Fruit fly (Drosophila melanogaster) whole organism, embryonic: Measurements from ENCODE around the gene RacGAP84C.

Experiments
- ATbp ChIP-seq: fragments of 200-800 bp; sonication (Bioruptor generic); optimal IDR thresholded peaks from 2 replicates; lab custom pipeline; 2017; ENCODE audit warnings: missing biosample characterization, mild to moderate bottlenecking, missing genetic modification characterization, missing genetic modification reagents
- Antp ChIP-seq: fragments of 200-800 bp; sonication (Bioruptor generic); optimal IDR thresholded peaks from 3 replicates; lab custom pipeline; 2016; ENCODE audit warnings: missing biosample characterization, missing genetic modification characterization
- Asciz ChIP-seq: fragments of 200-800 bp; sonication (Bioruptor generic); optimal IDR thresholded peaks from 2 replicates; lab custom pipeline; 2017; ENCODE audit warnings: missing biosample characterization, mild to moderate bottlenecking, missing genetic modification characterization, missing genetic modification reagents
- Bdp1 ChIP-seq: fragments of 200-800 bp; sonication (Bioruptor generic); optimal IDR thresholded peaks from 3 replicates; lab custom pipeline; 2016; ENCODE audit warnings: missing biosample characterization, missing genetic modification characterization
- BtbVII ChIP-seq: fragments of 200-800 bp; sonication (Bioruptor generic); optimal IDR thresholded peaks from 3 replicates; lab custom pipeline; 2017; ENCODE audit warnings: missing biosample characterization, mild to moderate bottlenecking, missing genetic modification characterization
- CG1024 ChIP-seq: fragments of 200-800 bp; sonication (Bioruptor generic); IDR thresholded peaks from 2 replicates; pipeline ENCODE4 v1.3.6; 2022; ENCODE audit warnings: missing biosample characterization, missing genetic modification characterization
- CG10979 ChIP-seq: fragments of 200-800 bp; sonication (Bioruptor generic); optimal IDR thresholded peaks from 2 replicates; lab custom pipeline; 2018; ENCODE audit warnings: missing biosample characterization, mild to moderate bottlenecking, missing genetic modification characterization, moderate library complexity
- CG11696 ChIP-seq: fragments of 200-800 bp; sonication (Bioruptor generic); IDR thresholded peaks from 2 replicates; pipeline ENCODE4 v1.3.6; 2022; ENCODE audit warnings: missing biosample characterization, missing genetic modification characterization
- CG11723 ChIP-seq: fragments of 200-800 bp; sonication (Bioruptor generic); optimal IDR thresholded peaks from 2 replicates; lab custom pipeline; 2017; ENCODE audit warnings: missing biosample characterization, mild to moderate bottlenecking, missing genetic modification characterization
- CG12236 ChIP-seq: fragments of 200-800 bp; sonication (Bioruptor generic); optimal IDR thresholded peaks from 2 replicates; lab custom pipeline; 2016; ENCODE audit warnings: missing biosample characterization, missing genetic modification characterization
- CG17186 ChIP-seq: fragments of 200-800 bp; sonication (Bioruptor generic); optimal IDR thresholded peaks from 3 replicates; lab custom pipeline; 2017; ENCODE audit warnings: missing biosample characterization, missing genetic modification reagents, missing genetic modification characterization
- CG17385 ChIP-seq: fragments of 200-800 bp; sonication (Bioruptor generic); optimal IDR thresholded peaks from 3 replicates; lab custom pipeline; 2018; ENCODE audit warnings: missing biosample characterization, mild to moderate bottlenecking, missing genetic modification characterization
- CG17802 ChIP-seq: fragments of 200-800 bp; sonication (Bioruptor generic); optimal IDR thresholded peaks from 2 replicates; lab custom pipeline; 2018; ENCODE audit warnings: missing biosample characterization, mild to moderate bottlenecking, missing genetic modification characterization, moderate library complexity
- CG17912 ChIP-seq: fragments of 200-800 bp; sonication (Bioruptor generic); optimal IDR thresholded peaks from 2 replicates; lab custom pipeline; 2018; ENCODE audit warnings: missing biosample characterization, mild to moderate bottlenecking, missing genetic modification characterization
- CG2678 ChIP-seq: fragments of 200-800 bp; sonication (Bioruptor generic); optimal IDR thresholded peaks from 3 replicates; lab custom pipeline; 2019; ENCODE audit warnings: missing biosample characterization, mild to moderate bottlenecking, missing genetic modification characterization, moderate library complexity
- CG33557 ChIP-seq: fragments of 200-800 bp; sonication (Bioruptor generic); optimal IDR thresholded peaks from 2 replicates; lab custom pipeline; 2019; ENCODE audit warnings: missing biosample characterization, mild to moderate bottlenecking, missing genetic modification characterization, moderate library complexity
- CG4617 ChIP-seq: fragments of 200-800 bp; sonication (Bioruptor generic); optimal IDR thresholded peaks from 3 replicates; lab custom pipeline; 2016; ENCODE audit warnings: missing biosample characterization, missing genetic modification characterization, borderline replicate concordance
- CG6254 ChIP-seq: fragments of 200-800 bp; sonication (Bioruptor generic); optimal IDR thresholded peaks from 3 replicates; lab custom pipeline; 2017; ENCODE audit warnings: mild to moderate bottlenecking, missing biosample characterization, missing genetic modification reagents, missing genetic modification characterization
- CG7357 ChIP-seq: fragments of 200-800 bp; sonication (Bioruptor generic); IDR thresholded peaks from 3 replicates; pipeline ENCODE4 v1.3.6; 2022; ENCODE audit warnings: missing biosample characterization, missing genetic modification characterization
- CG7963 ChIP-seq: fragments of 200-800 bp; sonication (Bioruptor generic); IDR thresholded peaks from 3 replicates; pipeline ENCODE4 v1.3.6; 2022; ENCODE audit warnings: missing biosample characterization, missing genetic modification characterization; ENCODE audit not compliant: partially characterized antibody
- CG8290 ChIP-seq, 3 experiments: fragments of 200-800 bp; sonication (Bioruptor generic); optimal IDR thresholded peaks; 2 replicates each; lab custom pipeline; 2016 to 2019; ENCODE audit warnings: missing biosample characterization in 3 of 3, missing genetic modification characterization in 3 of 3, mild to moderate bottlenecking in 2 of 3, moderate library complexity in 1 of 3
- CG9609 ChIP-seq: fragments of 200-800 bp; sonication (Bioruptor generic); optimal IDR thresholded peaks from 3 replicates; lab custom pipeline; 2016; ENCODE audit warnings: missing biosample characterization, missing genetic modification characterization
- D ChIP-seq, 2 experiments: fragments of 200-800 bp in 1 of 2; fragments of >200 bp in 1 of 2; sonication (Bioruptor generic) in 1 of 2; optimal IDR thresholded peaks; 2 replicates in 1 of 2; 3 replicates in 1 of 2; lab custom pipeline; 2017; ENCODE audit warnings: mild to moderate bottlenecking in 1 of 2, missing biosample characterization in 1 of 2, missing genetic modification characterization in 1 of 2, missing genetic modification reagents in 1 of 2
- H15 ChIP-seq: fragments of 200-800 bp; sonication (Bioruptor generic); IDR thresholded peaks from 3 replicates; pipeline ENCODE4 v1.3.6; 2022; ENCODE audit warnings: missing biosample characterization, missing genetic modification characterization
- Mrtf ChIP-seq: fragments of 200-800 bp; sonication (Bioruptor generic); IDR thresholded peaks from 3 replicates; pipeline ENCODE4 v1.3.6; 2022; ENCODE audit warnings: missing biosample characterization, missing genetic modification characterization
- Neu2 ChIP-seq: fragments of 200-800 bp; sonication (Bioruptor generic); optimal IDR thresholded peaks from 3 replicates; lab custom pipeline; 2016; ENCODE audit warnings: missing biosample characterization, missing genetic modification characterization, borderline replicate concordance
- Nf-YB ChIP-seq: fragments of 200-800 bp; sonication (Bioruptor generic); optimal IDR thresholded peaks from 3 replicates; lab custom pipeline; 2019; ENCODE audit warnings: missing biosample characterization, mild to moderate bottlenecking, missing genetic modification characterization, moderate library complexity
- Rfx ChIP-seq: fragments of 200-800 bp; sonication (Bioruptor generic); IDR thresholded peaks from 2 replicates; pipeline ENCODE4 v1.3.6; 2022; ENCODE audit warnings: missing biosample characterization, missing genetic modification characterization
- ab ChIP-seq: fragments of 200-800 bp; sonication (Bioruptor generic); optimal IDR thresholded peaks from 2 replicates; lab custom pipeline; 2016; ENCODE audit warnings: missing biosample characterization, missing genetic modification characterization
- az2 ChIP-seq: fragments of 200-800 bp; sonication (Bioruptor generic); optimal IDR thresholded peaks from 3 replicates; lab custom pipeline; 2016; ENCODE audit warnings: missing biosample characterization, missing genetic modification characterization
- bowl ChIP-seq: fragments of 200-800 bp; sonication (Bioruptor generic); IDR thresholded peaks from 2 replicates; pipeline ENCODE4 v1.3.6; 2022; ENCODE audit warnings: missing biosample characterization, missing genetic modification characterization
- croc ChIP-seq: fragments of 200-800 bp; sonication (Bioruptor generic); conservative IDR thresholded peaks from 3 replicates; pipeline ENCODE4 v1.3.6; 2022; ENCODE audit warnings: missing biosample characterization, missing genetic modification characterization
- emc ChIP-seq: fragments of 200-800 bp; sonication (Bioruptor generic); optimal IDR thresholded peaks from 2 replicates; lab custom pipeline; 2016; ENCODE audit warnings: missing biosample characterization, missing genetic modification characterization
- ems ChIP-seq: fragments of 200-800 bp; sonication (Bioruptor generic); optimal IDR thresholded peaks from 3 replicates; lab custom pipeline; 2016; ENCODE audit warnings: missing biosample characterization, missing genetic modification characterization
- exex ChIP-seq: fragments of 200-800 bp; sonication (Bioruptor generic); optimal IDR thresholded peaks from 4 replicates; lab custom pipeline; 2018; ENCODE audit warnings: missing biosample characterization, mild to moderate bottlenecking, missing genetic modification characterization, moderate library complexity
- ftz-f1 ChIP-seq: fragments of 200-800 bp; sonication (Bioruptor generic); optimal IDR thresholded peaks from 2 replicates; lab custom pipeline; 2016; ENCODE audit warnings: missing biosample characterization, missing genetic modification characterization
- gcm2 ChIP-seq: fragments of 200-800 bp; sonication (Bioruptor generic); optimal IDR thresholded peaks from 2 replicates; lab custom pipeline; 2016; ENCODE audit warnings: missing biosample characterization, missing genetic modification characterization
- grau ChIP-seq: fragments of 200-800 bp; optimal IDR thresholded peaks from 3 replicates; lab custom pipeline; 2019; ENCODE audit warnings: missing biosample characterization, mild to moderate bottlenecking, missing genetic modification characterization, moderate library complexity
- ind ChIP-seq: fragments of 200-800 bp; sonication (Bioruptor generic); optimal IDR thresholded peaks from 3 replicates; lab custom pipeline; 2016; ENCODE audit warnings: missing biosample characterization, missing genetic modification characterization
- lab ChIP-seq: fragments of 200-800 bp; sonication (Bioruptor generic); optimal IDR thresholded peaks from 3 replicates; lab custom pipeline; 2017; ENCODE audit warnings: missing biosample characterization, missing genetic modification characterization, mild to moderate bottlenecking, moderate library complexity, missing genetic modification reagents
- odd ChIP-seq: fragments of 200-800 bp; sonication (Bioruptor generic); optimal IDR thresholded peaks from 2 replicates; lab custom pipeline; 2017; ENCODE audit warnings: missing biosample characterization, mild to moderate bottlenecking, missing genetic modification characterization
- phol ChIP-seq: fragments of 200-800 bp; sonication (Bioruptor generic); optimal IDR thresholded peaks from 3 replicates; lab custom pipeline; 2018; ENCODE audit warnings: missing biosample characterization, mild to moderate bottlenecking, missing genetic modification characterization, moderate library complexity
- psq ChIP-seq: fragments of 200-800 bp; sonication (Bioruptor generic); optimal IDR thresholded peaks from 2 replicates; lab custom pipeline; 2017; ENCODE audit warnings: missing biosample characterization, missing genetic modification characterization
- ranshi ChIP-seq: fragments of 200-800 bp; sonication (Bioruptor generic); IDR thresholded peaks from 2 replicates; pipeline ENCODE4 v1.3.6; 2022; ENCODE audit warnings: missing biosample characterization, missing genetic modification characterization
- schlank ChIP-seq: fragments of 200-800 bp; sonication (Bioruptor generic); optimal IDR thresholded peaks from 2 replicates; lab custom pipeline; 2018; ENCODE audit warnings: missing biosample characterization, mild to moderate bottlenecking, missing genetic modification characterization
- sd ChIP-seq: fragments of 200-800 bp; sonication (Bioruptor generic); optimal IDR thresholded peaks from 3 replicates; lab custom pipeline; 2018; ENCODE audit warnings: missing biosample characterization, mild to moderate bottlenecking, missing genetic modification characterization, moderate library complexity
- sens ChIP-seq: fragments of 200-800 bp; sonication (Bioruptor generic); peaks from one replicate; lab custom pipeline; 2016; ENCODE audit warnings: missing biosample characterization, missing genetic modification characterization
- shn ChIP-seq: fragments of 200-800 bp; sonication (Bioruptor generic); optimal IDR thresholded peaks from 3 replicates; lab custom pipeline; 2016; ENCODE audit warnings: missing biosample characterization, missing genetic modification characterization
- slp2 ChIP-seq: fragments of 200-800 bp; sonication (Bioruptor generic); optimal IDR thresholded peaks from 2 replicates; lab custom pipeline; 2016; ENCODE audit warnings: missing biosample characterization, missing genetic modification characterization
- zfh2 ChIP-seq: fragments of 200-800 bp; sonication (Bioruptor generic); optimal IDR thresholded peaks from 2 replicates; lab custom pipeline; 2016; ENCODE audit warnings: missing biosample characterization, missing genetic modification characterization

RacGAP84C gene

DNA sequence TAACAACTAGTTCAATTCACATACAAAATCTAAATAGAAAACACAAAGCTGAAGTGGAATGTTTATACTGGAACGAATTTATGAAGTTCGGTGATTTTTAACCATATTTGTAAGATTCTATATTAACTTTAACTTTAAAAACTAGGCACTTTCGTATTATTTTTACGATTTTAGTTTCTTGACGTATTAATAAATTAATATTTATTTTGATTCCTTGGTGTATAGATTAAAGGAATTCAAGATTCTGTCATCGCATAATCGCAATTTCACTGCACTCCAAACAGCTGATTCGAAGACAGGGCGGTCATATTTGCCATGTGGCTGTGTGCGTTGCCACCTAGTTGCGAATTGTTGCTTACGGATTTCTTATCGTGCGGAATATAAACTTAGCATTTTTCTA is 36.3 kb upstream of the RacGAP84C start, which contains the start of the genes CG1227 and Dtwd2 (continued):
- no peak for TF ChIP-seq Neu2 (GFP tag; lab: Kevin White, UChicago)
- TF ChIP-seq schlank (tag; lab: Kevin White, UChicago) = peak; percentile 77
- peak; percentile 94 for TF ChIP-seq Rfx (GFP tag; lab: Robert Waterston, UW)
- TF ChIP-seq ind (GFP tag; lab: Kevin White, UChicago) = peak; percentile 74
- no peak for TF ChIP-seq emc (GFP tag; lab: Kevin White, UChicago)
- peak; percentile 90 for TF ChIP-seq CG33557
- TF ChIP-seq gcm2 = peak; percentile 43
- peak; percentile 42 for TF ChIP-seq CG12236 (GFP tag; lab: Kevin White, UChicago)
- peak; percentile 96 for TF ChIP-seq sens (GFP tag; lab: Kevin White, UChicago)
- TF ChIP-seq shn (GFP tag; lab: Kevin White, UChicago) = no peak
- TF ChIP-seq CG17802 (tag; lab: Kevin White, UChicago) = peak; percentile 49
- TF ChIP-seq CG7357 (GFP tag; lab: Robert Waterston, UW) = peak; percentile 73; the same call in 2 of the 3 replicates
- peak; percentile 92 for TF ChIP-seq sd (tag; lab: Kevin White, UChicago)
- TF ChIP-seq CG7963 (GFP tag; lab: Robert Waterston, UW) = no peak
- no peak for TF ChIP-seq Antp
- peak; percentile 27 for TF ChIP-seq ftz-f1
- peak; percentile 50 for TF ChIP-seq CG4617 (GFP tag; lab: Kevin White, UChicago)
- peak; percentile 78; the same call in 2 of the 3 replicates for TF ChIP-seq H15 (GFP tag; lab: Robert Waterston, UW)
- no peak for TF ChIP-seq BtbVII (GFP tag; lab: Kevin White, UChicago)
- TF ChIP-seq ATbp (GFP tag; lab: Kevin White, UChicago) = peak; percentile 83
- TF ChIP-seq phol (tag; lab: Kevin White, UChicago) = peak; percentile 92
- TF ChIP-seq lab (GFP tag; lab: Kevin White, UChicago) = peak; percentile 94
- TF ChIP-seq D (optimal IDR thresholded peaks at IDR 0.05; lab: Kevin White, UChicago) = no peak
- no peak for TF ChIP-seq D (GFP tag; optimal IDR thresholded peaks at IDR 0.05; lab: Kevin White, UChicago)
- TF ChIP-seq Asciz (GFP tag; lab: Kevin White, UChicago) = peak; percentile 85
- TF ChIP-seq CG17385 (GFP tag; lab: Kevin White, UChicago) = peak; percentile 88
- peak; percentile 81 for TF ChIP-seq Nf-YB (GFP tag; lab: Kevin White, UChicago)
- peak; percentile 73 for TF ChIP-seq zfh2 (GFP tag; lab: Kevin White, UChicago)
- TF ChIP-seq CG1024 = peak; percentile 62; the same call in 1 of the 2 replicates
- peak; percentile 63; the same call in 2 of the 3 replicates for TF ChIP-seq croc (GFP tag; lab: Robert Waterston, UW)
- peak; percentile 79 for TF ChIP-seq az2
- TF ChIP-seq ab (GFP tag; lab: Kevin White, UChicago) = no peak
- peak; percentile 54 for TF ChIP-seq CG6254
- peak; percentile 90 for TF ChIP-seq CG10979 (tag; lab: Kevin White, UChicago)
- TF ChIP-seq CG17186 (GFP tag; lab: Kevin White, UChicago) = peak; percentile 16
- TF ChIP-seq CG17912 (GFP tag; lab: Kevin White, UChicago) = peak; percentile 62
- no peak for TF ChIP-seq CG11723 (GFP tag; lab: Kevin White, UChicago)
- no peak for TF ChIP-seq psq (GFP tag; lab: Kevin White, UChicago)
- TF ChIP-seq CG8290 (GFP tag; optimal IDR thresholded peaks at IDR 0.05; lab: Kevin White, UChicago) = no peak
- no peak for TF ChIP-seq CG8290 (tag; optimal IDR thresholded peaks at IDR 0.05; lab: Kevin White, UChicago)
- peak; percentile 97 for TF ChIP-seq CG2678 (tag; lab: Kevin White, UChicago)
- TF ChIP-seq Mrtf (GFP tag; lab: Robert Waterston, UW) = peak; percentile 88
- peak; percentile 74 for TF ChIP-seq exex (tag; lab: Kevin White, UChicago)
- TF ChIP-seq odd (GFP tag; lab: Kevin White, UChicago) = peak; percentile 92
- peak; percentile 13 for TF ChIP-seq Bdp1 (GFP tag; lab: Kevin White, UChicago)
- peak; percentile 72 for TF ChIP-seq ems (GFP tag; lab: Kevin White, UChicago)
- peak; percentile 87 for TF ChIP-seq ranshi (GFP tag; lab: Robert Waterston, UW)
- peak; percentile 95 for TF ChIP-seq grau (tag; lab: Kevin White, UChicago)
- peak; percentile 36 for TF ChIP-seq slp2
- TF ChIP-seq bowl = peak; percentile 69; the same call in 1 of the 2 replicates
- TF ChIP-seq CG11696 (GFP tag; lab: Robert Waterston, UW) = peak; percentile 79
- peak; percentile 28 for TF ChIP-seq CG9609 (GFP tag; lab: Kevin White, UChicago)
